Worm (Caenorhabditis elegans) whole organism, L1 larva: ENCODE data around the gene ins-34.

Experiments used
- lsy-2 ChIP-seq, 2 experiments: fragments of 150-350 bp; optimal IDR thresholded peaks; 2 replicates each; lab custom pipeline; 2014; ENCODE audit warnings: missing biosample characterization in 2 of 2, missing genetic modification characterization in 2 of 2
- nhr-12 ChIP-seq: sonication (generic microtip); optimal IDR thresholded peaks from 2 replicates; lab custom pipeline; 2017; ENCODE audit warnings: missing biosample characterization, missing genetic modification characterization
- nhr-28 ChIP-seq: fragments of 150-350 bp; optimal IDR thresholded peaks from 2 replicates; lab custom pipeline; 2014; ENCODE audit warnings: missing biosample characterization, missing genetic modification characterization
- pqm-1 ChIP-seq: sonication (generic microtip); optimal IDR thresholded peaks from 3 replicates; lab custom pipeline; 2017; ENCODE audit warnings: missing biosample characterization, missing genetic modification characterization
- unc-130 ChIP-seq: fragments of 150-350 bp; optimal IDR thresholded peaks from 2 replicates; lab custom pipeline; 2017; ENCODE audit warnings: missing biosample characterization, missing genetic modification characterization, inconsistent platforms

DNA sequence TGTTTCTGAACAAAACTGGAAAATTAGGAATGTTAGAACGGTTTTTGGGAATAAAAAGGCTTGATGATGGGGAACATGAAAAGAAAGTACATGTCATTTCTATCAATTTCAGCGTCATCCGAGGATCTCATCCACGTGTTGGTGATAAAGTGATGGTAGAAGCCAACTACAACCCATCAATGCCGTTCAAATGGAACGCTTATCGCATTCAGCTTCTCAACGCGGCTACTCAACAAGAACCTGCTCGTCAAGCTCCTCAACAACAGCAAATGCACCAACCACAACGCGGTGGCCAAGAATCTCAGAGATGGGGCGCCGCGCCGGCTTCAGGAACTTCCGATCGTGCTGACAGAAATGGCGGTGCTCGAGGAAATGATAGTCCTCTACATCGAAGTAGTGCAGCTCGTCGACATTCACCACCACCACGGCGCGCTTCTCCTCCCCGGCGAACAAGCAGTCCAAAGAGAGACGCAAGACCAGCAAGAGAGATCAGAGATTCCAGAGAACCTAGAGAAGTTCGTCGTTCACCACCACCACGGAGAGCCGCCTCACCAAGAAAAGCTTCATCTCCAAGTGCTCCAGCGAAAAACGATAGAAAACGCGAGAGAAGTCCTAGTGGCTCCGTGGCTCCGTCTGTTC lies 34.2 kb upstream of the ins-34 start:
- TF ChIP-seq pqm-1 (no peak), nhr-12 (no peak), lsy-2 (tag; optimal IDR thresholded peaks at IDR 0.05; lab: Kevin White, UChicago) (no peak), nhr-28 (no peak), unc-130 (tag; lab: Kevin White, UChicago) (no peak)
